Worm (Caenorhabditis elegans): ENCODE data around the gene cest-17.

ce11 chrV:8254973-8255372 is 51.8 kb downstream of the cest-17 start:
- TF ChIP-seq nhr-12 (tag; optimal IDR thresholded peaks at IDR 0.05) (no peak), flh-1 (GFP tag; optimal IDR thresholded peaks at IDR 0.05) (no peak), mep-1 (tag; optimal IDR thresholded peaks at IDR 0.05) (no peak), hlh-1 (tag; optimal IDR thresholded peaks at IDR 0.05) (no peak), nhr-76 (tag; optimal IDR thresholded peaks at IDR 0.05) (no peak), unc-62 (GFP tag; optimal IDR thresholded peaks at IDR 0.05) (no peak), elt-3 (tag; optimal IDR thresholded peaks at IDR 0.05) (no peak), tbx-8 (GFP tag; optimal IDR thresholded peaks at IDR 0.05) (no peak), mab-5 (tag; optimal IDR thresholded peaks at IDR 0.05) (no peak), snpc-4 (tag; optimal IDR thresholded peaks at IDR 0.05) (no peak), unc-39 (tag; optimal IDR thresholded peaks at IDR 0.05) (no peak)
